Fruit fly (Drosophila melanogaster) whole organism, pupa: ENCODE measurements around the gene Ibf1.

Experiments
- CG10348 ChIP-seq: fragments of 200-800 bp; sonication (Bioruptor generic); IDR thresholded peaks from 2 replicates; pipeline ENCODE4 v1.3.6; 2022; ENCODE audit warnings: missing biosample characterization, missing genetic modification characterization
- CG12605 ChIP-seq: fragments of 200-800 bp; sonication (Bioruptor generic); IDR thresholded peaks from 2 replicates; pipeline ENCODE4 v1.3.6; 2022; ENCODE audit warnings: missing biosample characterization, missing genetic modification characterization
- CG13204 ChIP-seq: fragments of 200-800 bp; sonication (Bioruptor generic); optimal IDR thresholded peaks from 2 replicates; lab custom pipeline; 2018; ENCODE audit warnings: missing biosample characterization, mild to moderate bottlenecking, missing genetic modification characterization, moderate library complexity
- CG14655 ChIP-seq: fragments of 200-800 bp; sonication (Bioruptor generic); optimal IDR thresholded peaks from 3 replicates; lab custom pipeline; 2017; ENCODE audit warnings: mild to moderate bottlenecking, missing biosample characterization, missing genetic modification reagents, missing genetic modification characterization
- CG15710 ChIP-seq: fragments of 200-800 bp; sonication (Bioruptor generic); optimal IDR thresholded peaks from 2 replicates; lab custom pipeline; 2018; ENCODE audit warnings: missing biosample characterization, mild to moderate bottlenecking, missing genetic modification characterization, moderate library complexity
- CG17806 ChIP-seq: fragments of 200-800 bp; sonication (Bioruptor generic); optimal IDR thresholded peaks from 2 replicates; lab custom pipeline; 2018; ENCODE audit warnings: missing biosample characterization, mild to moderate bottlenecking, missing genetic modification characterization, moderate library complexity
- CG32121 ChIP-seq: fragments of 200-800 bp; sonication (Bioruptor generic); IDR thresholded peaks from 2 replicates; pipeline ENCODE4 v1.3.6; 2022; ENCODE audit warnings: missing biosample characterization, missing genetic modification characterization
- CG34367 ChIP-seq: fragments of 200-800 bp; sonication (Bioruptor generic); optimal IDR thresholded peaks from 2 replicates; lab custom pipeline; 2018; ENCODE audit warnings: missing biosample characterization, mild to moderate bottlenecking, missing genetic modification characterization
- CG4496 ChIP-seq: fragments of 200-800 bp; sonication (Bioruptor generic); IDR thresholded peaks from 3 replicates; pipeline ENCODE4 v1.3.6; 2022; ENCODE audit warnings: missing biosample characterization, missing genetic modification characterization
- CG8159 ChIP-seq: fragments of 200-800 bp; sonication (Bioruptor generic); optimal IDR thresholded peaks from 3 replicates; lab custom pipeline; 2018; ENCODE audit warnings: missing biosample characterization, mild to moderate bottlenecking, missing genetic modification characterization, moderate library complexity
- CG8301 ChIP-seq: fragments of 200-800 bp; sonication (Bioruptor generic); optimal IDR thresholded peaks from 2 replicates; lab custom pipeline; 2018; ENCODE audit warnings: missing biosample characterization, mild to moderate bottlenecking, missing genetic modification characterization
- CG9948 ChIP-seq: fragments of 200-800 bp; sonication (Bioruptor generic); optimal IDR thresholded peaks from 2 replicates; lab custom pipeline; 2018; ENCODE audit warnings: missing biosample characterization, mild to moderate bottlenecking, missing genetic modification characterization, moderate library complexity
- D1 ChIP-seq: fragments of 200-800 bp; sonication (Bioruptor generic); optimal IDR thresholded peaks from 2 replicates; lab custom pipeline; 2018; ENCODE audit warnings: missing biosample characterization, mild to moderate bottlenecking, missing genetic modification characterization, moderate library complexity
- EcR ChIP-seq: fragments of 200-800 bp; sonication (Bioruptor generic); optimal IDR thresholded peaks from 3 replicates; lab custom pipeline; 2019; ENCODE audit warnings: missing biosample characterization, missing genetic modification characterization, mild to moderate bottlenecking, moderate library complexity, missing genetic modification reagents
- Ets98B ChIP-seq: fragments of 200-800 bp; sonication (Bioruptor generic); IDR thresholded peaks from 2 replicates; pipeline ENCODE4 v1.3.6; 2022; ENCODE audit warnings: missing biosample characterization, missing genetic modification characterization
- Pif1A ChIP-seq: fragments of 200-800 bp; sonication (Bioruptor generic); optimal IDR thresholded peaks from 3 replicates; lab custom pipeline; 2016; ENCODE audit warnings: missing biosample characterization, missing genetic modification characterization
- Pif1B ChIP-seq: fragments of 200-800 bp; sonication (Bioruptor generic); optimal IDR thresholded peaks from 3 replicates; lab custom pipeline; 2016; ENCODE audit warnings: missing biosample characterization, missing genetic modification characterization
- Snoo ChIP-seq: fragments of 200-800 bp; sonication (Bioruptor generic); optimal IDR thresholded peaks from 3 replicates; lab custom pipeline; 2017; ENCODE audit warnings: missing biosample characterization, mild to moderate bottlenecking, missing genetic modification characterization, inconsistent platforms
- fd96Ca ChIP-seq: fragments of 200-800 bp; sonication (Bioruptor generic); IDR thresholded peaks from 3 replicates; pipeline ENCODE4 v1.3.6; 2022; ENCODE audit warnings: missing biosample characterization, missing genetic modification characterization
- gl ChIP-seq: fragments of 200-800 bp; sonication (Bioruptor generic); optimal IDR thresholded peaks from 2 replicates; lab custom pipeline; 2018; ENCODE audit warnings: missing biosample characterization, mild to moderate bottlenecking, missing genetic modification characterization
- rn ChIP-seq: fragments of 200-800 bp; sonication (Bioruptor generic); IDR thresholded peaks from 2 replicates; pipeline ENCODE4 v1.3.6; 2022; ENCODE audit warnings: missing biosample characterization, missing genetic modification characterization

The Ibf1 gene

dm6 chr3R:9258252-9259225 lies at the start of gene Ibf1, which contains the start of gene Ibf2:
TSS of gene Ibf1 (plus strand) at chr3R:9258964.
TSS of gene Ibf2 (minus strand) at chr3R:9258501.
- TF ChIP-seq D1 = no peak
- TF ChIP-seq CG10348 (GFP tag; lab: Robert Waterston, UW) = no peak
- TF ChIP-seq Pif1A (GFP tag; lab: Kevin White, UChicago) = no peak
- TF ChIP-seq CG14655 = no peak
- TF ChIP-seq CG15710 (tag; lab: Kevin White, UChicago) = no peak
- TF ChIP-seq CG12605 (GFP tag; lab: Robert Waterston, UW) = no peak
- TF ChIP-seq CG4496 = no peak
- TF ChIP-seq CG17806 = no peak
- no peak for TF ChIP-seq CG8301 (tag; lab: Kevin White, UChicago)
- no peak for TF ChIP-seq fd96Ca (GFP tag; lab: Robert Waterston, UW)
- TF ChIP-seq Ets98B (GFP tag; lab: Robert Waterston, UW) = no peak
- no peak for TF ChIP-seq Pif1B
- no peak for TF ChIP-seq CG32121 (GFP tag; lab: Robert Waterston, UW)
- TF ChIP-seq CG9948 (tag; lab: Kevin White, UChicago) = no peak
- TF ChIP-seq CG34367 (tag; lab: Kevin White, UChicago) = no peak
- TF ChIP-seq CG8159 (tag; lab: Kevin White, UChicago) = no peak

- TF ChIP-seq CG8159 (tag; lab: Kevin White, UChicago) (peak; percentile 49), Pif1B (no peak), CG15710 (tag; lab: Kevin White, UChicago) (peak; percentile 36), CG12605 (GFP tag; lab: Robert Waterston, UW) (no peak), CG4496 (peak; percentile 42; the same call in 1 of the 3 replicates), EcR (GFP tag; lab: Kevin White, UChicago) (no peak), CG32121 (GFP tag; lab: Robert Waterston, UW) (no peak), Snoo (tag; lab: Kevin White, UChicago) (peak; percentile 2), rn (GFP tag; lab: Robert Waterston, UW) (no peak), D1 (no peak), CG10348 (GFP tag; lab: Robert Waterston, UW) (no peak), Pif1A (GFP tag; lab: Kevin White, UChicago) (no peak), CG8301 (tag; lab: Kevin White, UChicago) (peak; percentile 30), CG34367 (tag; lab: Kevin White, UChicago) (peak; percentile 21), Ets98B (GFP tag; lab: Robert Waterston, UW) (no peak), fd96Ca (GFP tag; lab: Robert Waterston, UW) (no peak), CG13204 (GFP tag; lab: Kevin White, UChicago) (no peak), CG9948 (tag; lab: Kevin White, UChicago) (peak; percentile 30), gl (tag; lab: Kevin White, UChicago) (no peak), CG17806 (peak; percentile 20), CG14655 (peak; percentile 51)
Measured at dm6 chr3R:9213029-9213428, 45.7 kb upstream of the Ibf1 start.

- peak; percentile 74 for TF ChIP-seq D1
- no peak for TF ChIP-seq fd96Ca (GFP tag; lab: Robert Waterston, UW)
- TF ChIP-seq CG14655 = no peak
- no peak for TF ChIP-seq Snoo (tag; lab: Kevin White, UChicago)
- TF ChIP-seq CG9948 (tag; lab: Kevin White, UChicago) = no peak
Measured at dm6 chr3R:9214235-9214634, 44.5 kb upstream of the Ibf1 start.

- TF ChIP-seq Pif1A (GFP tag; lab: Kevin White, UChicago) = no peak
Measured at dm6 chr3R:9215551-9215950, 43.2 kb upstream of the Ibf1 start.

- TF ChIP-seq CG8301 (tag; lab: Kevin White, UChicago) = peak; percentile 31
- TF ChIP-seq CG17806 = no peak
- TF ChIP-seq Snoo (tag; lab: Kevin White, UChicago) = no peak
- no peak for TF ChIP-seq fd96Ca (GFP tag; lab: Robert Waterston, UW)
- no peak for TF ChIP-seq CG32121 (GFP tag; lab: Robert Waterston, UW)
- no peak for TF ChIP-seq CG15710 (tag; lab: Kevin White, UChicago)
- peak; percentile 47 for TF ChIP-seq EcR (GFP tag; lab: Kevin White, UChicago)
- no peak for TF ChIP-seq gl (tag; lab: Kevin White, UChicago)
- peak; percentile 19 for TF ChIP-seq CG14655
- TF ChIP-seq CG4496 = no peak
- no peak for TF ChIP-seq CG34367 (tag; lab: Kevin White, UChicago)
- TF ChIP-seq CG13204 (GFP tag; lab: Kevin White, UChicago) = no peak
- TF ChIP-seq Ets98B (GFP tag; lab: Robert Waterston, UW) = no peak
Measured at dm6 chr3R:9217607-9218006, 41.2 kb upstream of the Ibf1 start.
